5 fruit fly cellular contexts compared by ENCODE assay signal in the genomic region with DNA sequence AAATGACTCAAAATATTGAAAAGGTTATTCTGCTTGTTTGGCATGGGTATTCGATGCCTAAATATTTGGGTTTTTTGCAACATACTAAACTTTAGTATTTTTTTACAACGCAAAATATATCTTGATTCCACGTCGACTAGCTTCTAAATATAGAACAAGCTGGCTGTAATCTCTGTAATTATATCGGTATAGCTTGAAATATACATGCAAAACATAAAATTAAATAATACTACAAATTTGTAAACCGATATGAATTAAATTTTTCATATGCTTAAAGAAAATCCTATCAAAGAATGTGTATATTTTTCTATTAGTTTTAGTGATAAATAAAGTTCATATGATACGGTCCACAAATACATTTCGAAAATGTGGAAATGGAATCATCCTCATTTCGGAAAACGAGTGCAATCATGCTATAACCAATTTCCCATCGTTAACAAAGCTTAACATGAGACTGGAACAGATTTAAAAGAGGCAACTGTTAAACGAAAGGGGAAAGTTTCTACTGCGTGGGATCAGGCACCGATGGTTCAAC.
TF ChIP-seq lines count a peak whose summit lies in the region.

TSS of gene pho (minus strand) at position 38 of the 535 bp plus-strand sequence.

- TF ChIP-seq CTCF in whole organism, embryonic (GFP tag; optimal IDR thresholded peaks at IDR 0.05; lab: Kevin White, UChicago), result no peak

TF ChIP-seq in whole organism, adult, 20 proteins besides CTCF, POLR2A, EP300 and RAD21:
- TF ChIP-seq CG1620 (GFP tag; optimal IDR thresholded peaks at IDR 0.05; lab: Kevin White, UChicago) (no peak), toe (GFP tag; optimal IDR thresholded peaks at IDR 0.05; lab: Kevin White, UChicago) (peak; percentile 3), pad (GFP tag; optimal IDR thresholded peaks at IDR 0.05; lab: Kevin White, UChicago) (peak; percentile 58), Mnt (GFP tag; optimal IDR thresholded peaks at IDR 0.05; lab: Kevin White, UChicago) (no peak), CG5204 (GFP tag; optimal IDR thresholded peaks at IDR 0.05; lab: Kevin White, UChicago) (peak; percentile 45)

TF ChIP-seq in whole organism, embryonic, 481 proteins besides CTCF, POLR2A, EP300 and RAD21 (continues in another document):
- TF ChIP-seq cwo (GFP tag; optimal IDR thresholded peaks at IDR 0.05; lab: Kevin White, UChicago), result no peak
- TF ChIP-seq CG17361 (GFP tag; IDR thresholded peaks at IDR 0.05; lab: Robert Waterston, UW), result peak; percentile 95
- TF ChIP-seq Atf-2 (GFP tag; optimal IDR thresholded peaks at IDR 0.05; lab: Kevin White, UChicago), result peak; percentile 8
- peak; percentile 73 for TF ChIP-seq CG8290 (GFP tag; optimal IDR thresholded peaks at IDR 0.05; lab: Kevin White, UChicago)
- peak in 1 of 2 experiments; percentile 59 for TF ChIP-seq CG8290 (tag; optimal IDR thresholded peaks at IDR 0.05; lab: Kevin White, UChicago)
- no peak for TF ChIP-seq CG13424 (tag; optimal IDR thresholded peaks at IDR 0.05; lab: Kevin White, UChicago)
- TF ChIP-seq CG1603 (tag; optimal IDR thresholded peaks at IDR 0.05; lab: Kevin White, UChicago), result peak; percentile 80
- peak; percentile 40 for TF ChIP-seq gfzf (GFP tag; optimal IDR thresholded peaks at IDR 0.05; lab: Kevin White, UChicago)
- TF ChIP-seq wdn (GFP tag; IDR thresholded peaks at IDR 0.05; lab: Robert Waterston, UW), result no peak
- no peak for TF ChIP-seq CG9797 (GFP tag; optimal IDR thresholded peaks at IDR 0.05; lab: Kevin White, UChicago)
- no peak for TF ChIP-seq C15 (GFP tag; IDR thresholded peaks at IDR 0.05; lab: Robert Waterston, UW)
- no peak for TF ChIP-seq CG4707 (GFP tag; optimal IDR thresholded peaks at IDR 0.05; lab: Kevin White, UChicago)
- no peak for TF ChIP-seq CG16779 (GFP tag; IDR thresholded peaks at IDR 0.05; lab: Robert Waterston, UW)
- no peak for TF ChIP-seq Jarid2 (GFP tag; optimal IDR thresholded peaks at IDR 0.05; lab: Kevin White, UChicago)
- peak; percentile 8 for TF ChIP-seq Usf (GFP tag; optimal IDR thresholded peaks at IDR 0.05; lab: Kevin White, UChicago)
- no peak for TF ChIP-seq her (GFP tag; optimal IDR thresholded peaks at IDR 0.05; lab: Kevin White, UChicago)
- peak; percentile 43 for TF ChIP-seq CG2120 (GFP tag; optimal IDR thresholded peaks at IDR 0.05; lab: Kevin White, UChicago)
- TF ChIP-seq CG10654 (GFP tag; optimal IDR thresholded peaks at IDR 0.05; lab: Kevin White, UChicago), result peak; percentile 25
- TF ChIP-seq Eip74EF (GFP tag; optimal IDR thresholded peaks at IDR 0.05; lab: Kevin White, UChicago), result no peak
- no peak for TF ChIP-seq gcm2 (GFP tag; optimal IDR thresholded peaks at IDR 0.05; lab: Kevin White, UChicago)

TF ChIP-seq in whole organism, prepupa, 60 proteins besides CTCF, POLR2A, EP300 and RAD21 (continues in another document):
- TF ChIP-seq Sox14 (GFP tag; optimal IDR thresholded peaks at IDR 0.05; lab: Kevin White, UChicago) (no peak), CG15336 (GFP tag; IDR thresholded peaks at IDR 0.05; lab: Robert Waterston, UW) (no peak), Smox (GFP tag; optimal IDR thresholded peaks at IDR 0.05; lab: Kevin White, UChicago) (no peak), Lpt (GFP tag; optimal IDR thresholded peaks at IDR 0.05; lab: Kevin White, UChicago) (no peak), CG9139 (GFP tag; optimal IDR thresholded peaks at IDR 0.05; lab: Kevin White, UChicago) (no peak), Sox102F (GFP tag; optimal IDR thresholded peaks at IDR 0.05; lab: Kevin White, UChicago) (no peak), salr (GFP tag; optimal IDR thresholded peaks at IDR 0.05; lab: Kevin White, UChicago) (no peak), Sox15 (GFP tag; optimal IDR thresholded peaks at IDR 0.05; lab: Kevin White, UChicago) (peak; percentile 33), CG4318 (GFP tag; optimal IDR thresholded peaks at IDR 0.05; lab: Kevin White, UChicago) (peak; percentile 33), CG6792 (GFP tag; optimal IDR thresholded peaks at IDR 0.05; lab: Kevin White, UChicago) (no peak), OdsH (GFP tag; optimal IDR thresholded peaks at IDR 0.05; lab: Kevin White, UChicago) (peak; percentile 44), CG8632 (GFP tag; optimal IDR thresholded peaks at IDR 0.05; lab: Kevin White, UChicago) (no peak), Ets21C (GFP tag; optimal IDR thresholded peaks at IDR 0.05; lab: Kevin White, UChicago) (peak; percentile 31), Gug (GFP tag; IDR thresholded peaks at IDR 0.05; lab: Robert Waterston, UW) (no peak), topi (GFP tag; optimal IDR thresholded peaks at IDR 0.05; lab: Kevin White, UChicago) (peak; percentile 38), Hr4 (GFP tag; optimal IDR thresholded peaks at IDR 0.05; lab: Kevin White, UChicago) (peak; percentile 38), fkh (GFP tag; optimal IDR thresholded peaks at IDR 0.05; lab: Kevin White, UChicago) (no peak), net (GFP tag; optimal IDR thresholded peaks at IDR 0.05; lab: Kevin White, UChicago) (no peak), esn (GFP tag; optimal IDR thresholded peaks at IDR 0.05; lab: Kevin White, UChicago) (peak; percentile 18), fd85E (GFP tag; optimal IDR thresholded peaks at IDR 0.05; lab: Kevin White, UChicago) (no peak), pdm3 (GFP tag; optimal IDR thresholded peaks at IDR 0.05; lab: Kevin White, UChicago) (no peak), CG8319 (GFP tag; optimal IDR thresholded peaks at IDR 0.05; lab: Kevin White, UChicago) (no peak)

TF ChIP-seq in whole organism, pupa, 21 proteins besides CTCF, POLR2A, EP300 and RAD21:
- TF ChIP-seq D1 (tag; optimal IDR thresholded peaks at IDR 0.05; lab: Kevin White, UChicago) (peak; percentile 60), CG13204 (GFP tag; optimal IDR thresholded peaks at IDR 0.05; lab: Kevin White, UChicago) (no peak), EcR (GFP tag; optimal IDR thresholded peaks at IDR 0.05; lab: Kevin White, UChicago) (no peak), CG8301 (tag; optimal IDR thresholded peaks at IDR 0.05; lab: Kevin White, UChicago) (no peak), CG8159 (tag; optimal IDR thresholded peaks at IDR 0.05; lab: Kevin White, UChicago) (no peak), CG32121 (GFP tag; IDR thresholded peaks at IDR 0.05; lab: Robert Waterston, UW) (no peak), CG12605 (GFP tag; IDR thresholded peaks at IDR 0.05; lab: Robert Waterston, UW) (no peak), CG15710 (tag; optimal IDR thresholded peaks at IDR 0.05; lab: Kevin White, UChicago) (no peak), CG4496 (GFP tag; IDR thresholded peaks at IDR 0.05; lab: Robert Waterston, UW) (no peak), Snoo (tag; optimal IDR thresholded peaks at IDR 0.05; lab: Kevin White, UChicago) (peak; percentile 28), CG14655 (GFP tag; optimal IDR thresholded peaks at IDR 0.05; lab: Kevin White, UChicago) (no peak), gl (tag; optimal IDR thresholded peaks at IDR 0.05; lab: Kevin White, UChicago) (no peak), Pif1B (GFP tag; optimal IDR thresholded peaks at IDR 0.05; lab: Kevin White, UChicago) (no peak)
TF ChIP-seq in whole organism, pupa: peak in this region for 2.

TF ChIP-seq in whole organism, wandering third instar larva, 38 proteins besides CTCF, POLR2A, EP300 and RAD21:
- TF ChIP-seq Rel (GFP tag; optimal IDR thresholded peaks at IDR 0.05; lab: Kevin White, UChicago) (no peak), Rel (tag; optimal IDR thresholded peaks at IDR 0.05; lab: Kevin White, UChicago) (no peak), jim (GFP tag; optimal IDR thresholded peaks at IDR 0.05; lab: Kevin White, UChicago) (no peak), CrebA (GFP tag; optimal IDR thresholded peaks at IDR 0.05; lab: Kevin White, UChicago; ENCODE audit: borderline replicate concordance) (no peak), sv (GFP tag; optimal IDR thresholded peaks at IDR 0.05; lab: Kevin White, UChicago) (no peak), Hr83 (GFP tag; optimal IDR thresholded peaks at IDR 0.05; lab: Kevin White, UChicago; ENCODE audit: poor library complexity, severe bottlenecking) (no peak), N (GFP tag; optimal IDR thresholded peaks at IDR 0.05; lab: Kevin White, UChicago) (peak; percentile 66), h (GFP tag; optimal IDR thresholded peaks at IDR 0.05; lab: Kevin White, UChicago) (no peak), HLH106 (tag; optimal IDR thresholded peaks at IDR 0.05; lab: Kevin White, UChicago) (no peak), lola (GFP tag; optimal IDR thresholded peaks at IDR 0.05; lab: Kevin White, UChicago) (no peak), tai (GFP tag; optimal IDR thresholded peaks at IDR 0.05; lab: Kevin White, UChicago) (peak; percentile 25), psq (GFP tag; optimal IDR thresholded peaks at IDR 0.05; lab: Kevin White, UChicago) (no peak), Hr78 (GFP tag; optimal IDR thresholded peaks at IDR 0.05; lab: Kevin White, UChicago) (peak; percentile 85), woc (GFP tag; optimal IDR thresholded peaks at IDR 0.05; lab: Kevin White, UChicago) (peak; percentile 78), fru (GFP tag; optimal IDR thresholded peaks at IDR 0.05; lab: Kevin White, UChicago) (no peak), Abd-B (GFP tag; optimal IDR thresholded peaks at IDR 0.05; lab: Kevin White, UChicago) (no peak), dl (GFP tag; optimal IDR thresholded peaks at IDR 0.05; lab: Kevin White, UChicago; ENCODE audit: insufficient read depth in 1 of 2, partially characterized antibody in 2 of 2) (no peak)
